Fruit fly (Drosophila melanogaster): ENCODE measurements around the gene CG5953.

Gene CG5953

DNA sequence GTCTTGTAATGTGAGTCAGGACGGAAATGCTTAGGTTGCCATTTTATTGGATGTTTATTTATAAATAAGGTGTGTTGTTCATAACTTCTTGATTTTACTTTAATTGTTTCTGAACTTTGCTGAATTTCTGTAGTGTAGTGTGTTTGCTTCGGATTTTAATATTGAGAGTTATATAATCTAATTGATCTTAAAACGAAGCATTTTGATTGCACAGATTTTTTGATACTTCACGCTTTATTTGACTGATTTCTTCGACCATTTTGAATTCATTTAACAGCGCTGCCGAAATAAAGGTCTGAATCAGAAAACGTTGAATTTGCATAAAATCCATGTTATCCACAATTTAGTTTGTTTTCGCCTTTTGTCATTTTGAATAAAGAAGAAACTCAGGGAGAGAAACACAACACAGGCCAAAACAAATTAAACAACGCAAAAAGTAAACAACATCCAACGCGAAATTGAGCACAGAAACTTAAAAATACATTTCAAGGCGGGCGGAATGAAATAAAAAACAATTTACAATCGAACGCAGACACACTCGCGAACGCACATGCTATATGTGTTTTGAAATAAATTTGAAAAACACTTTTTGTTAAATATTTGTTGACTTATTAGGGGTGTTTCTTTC is 1.1 kb downstream of the CG5953 start (continued):
- TF ChIP-seq CG13287 (GFP tag; IDR thresholded peaks at IDR 0.05; ENCODE audit: partially characterized antibody) = no peak
- TF ChIP-seq CG11085 (GFP tag; IDR thresholded peaks at IDR 0.05) = no peak
- TF ChIP-seq cad (GFP tag; optimal IDR thresholded peaks at IDR 0.05) = no peak
- TF ChIP-seq CG10209 (GFP tag; optimal IDR thresholded peaks at IDR 0.05) = peak; percentile 1
- TF ChIP-seq Lim3 (GFP tag; IDR thresholded peaks at IDR 0.05) = no peak
- TF ChIP-seq CG12769 (tag; optimal IDR thresholded peaks at IDR 0.05) = peak; percentile 28
- TF ChIP-seq MESR4 (GFP tag; optimal IDR thresholded peaks at IDR 0.05) = no peak
- TF ChIP-seq pfk (GFP tag; optimal IDR thresholded peaks at IDR 0.05) = no peak
- TF ChIP-seq sob (GFP tag; IDR thresholded peaks at IDR 0.05) = peak; percentile 26; the same call in 1 of the 2 replicates
- TF ChIP-seq Bdp1 (GFP tag; optimal IDR thresholded peaks at IDR 0.05) = no peak
- TF ChIP-seq CG1233 (GFP tag; optimal IDR thresholded peaks at IDR 0.05) = no peak
- no peak for TF ChIP-seq Doc3 (GFP tag; IDR thresholded peaks at IDR 0.05; ENCODE audit: partially characterized antibody)
- TF ChIP-seq dmrt11E (tag; optimal IDR thresholded peaks at IDR 0.05) = no peak
- TF ChIP-seq Atf-2 (GFP tag; optimal IDR thresholded peaks at IDR 0.05) = no peak
- TF ChIP-seq emc (GFP tag; optimal IDR thresholded peaks at IDR 0.05) = no peak
- TF ChIP-seq CG11504 (tag; optimal IDR thresholded peaks at IDR 0.05) = peak; percentile 9
- TF ChIP-seq unpg (GFP tag; optimal IDR thresholded peaks at IDR 0.05) = peak; percentile 32
- TF ChIP-seq CG10979 (tag; optimal IDR thresholded peaks at IDR 0.05) = no peak
- no peak for TF ChIP-seq wdn (GFP tag; IDR thresholded peaks at IDR 0.05)
- no peak for TF ChIP-seq Antp (GFP tag; optimal IDR thresholded peaks at IDR 0.05)
- TF ChIP-seq CG10366 (GFP tag; IDR thresholded peaks at IDR 0.05) = no peak
- TF ChIP-seq Scr (GFP tag; IDR thresholded peaks at IDR 0.05; ENCODE audit: partially characterized antibody) = no peak
- TF ChIP-seq Atf6 (GFP tag; IDR thresholded peaks at IDR 0.05) = no peak
- no peak for TF ChIP-seq tio (GFP tag; optimal IDR thresholded peaks at IDR 0.05)
- TF ChIP-seq Sry-δ (GFP tag; optimal IDR thresholded peaks at IDR 0.05) = no peak
- TF ChIP-seq dmrt99B (tag; optimal IDR thresholded peaks at IDR 0.05) = peak; percentile 27
- TF ChIP-seq Ets65A (GFP tag) = no peak
- no peak for TF ChIP-seq otp (GFP tag; IDR thresholded peaks at IDR 0.05)
- peak; percentile 83 for TF ChIP-seq sens (GFP tag)
- TF ChIP-seq CG15269 (tag; optimal IDR thresholded peaks at IDR 0.05) = peak; percentile 10
- peak; percentile 18 for TF ChIP-seq tap (tag; optimal IDR thresholded peaks at IDR 0.05)
- TF ChIP-seq sd (tag; optimal IDR thresholded peaks at IDR 0.05) = peak; percentile 21
- TF ChIP-seq so (GFP tag; IDR thresholded peaks at IDR 0.05) = no peak
- no peak for TF ChIP-seq gce (GFP tag; IDR thresholded peaks at IDR 0.05)
- TF ChIP-seq z (GFP tag; IDR thresholded peaks at IDR 0.05) = no peak
- TF ChIP-seq CoRest (tag; optimal IDR thresholded peaks at IDR 0.05) = no peak
- TF ChIP-seq gfzf (GFP tag; optimal IDR thresholded peaks at IDR 0.05) = no peak
- TF ChIP-seq ATbp (GFP tag; optimal IDR thresholded peaks at IDR 0.05) = peak; percentile 45
- TF ChIP-seq CG30403 (GFP tag; optimal IDR thresholded peaks at IDR 0.05) = no peak
- peak; percentile 2 for TF ChIP-seq MTF-1 (GFP tag; optimal IDR thresholded peaks at IDR 0.05; ENCODE audit: borderline replicate concordance)
- no peak for TF ChIP-seq mam (GFP tag; optimal IDR thresholded peaks at IDR 0.05)
- TF ChIP-seq CG2199 (GFP tag; IDR thresholded peaks at IDR 0.05) = peak; percentile 77; the same call in 2 of the 3 replicates
- TF ChIP-seq dysf (GFP tag; IDR thresholded peaks at IDR 0.05) = no peak
- no peak for TF ChIP-seq CG4820 (GFP tag; optimal IDR thresholded peaks at IDR 0.05)
- TF ChIP-seq CG11696 (GFP tag; IDR thresholded peaks at IDR 0.05) = 0 out of 2 replicates have a peak, but pooled peaks have one; percentile 22
- TF ChIP-seq cg (GFP tag; optimal IDR thresholded peaks at IDR 0.05) = no peak
- TF ChIP-seq Fer3 (tag; optimal IDR thresholded peaks at IDR 0.05) = no peak
- no peak for TF ChIP-seq zen (tag; optimal IDR thresholded peaks at IDR 0.05)
- TF ChIP-seq gro (GFP tag; optimal IDR thresholded peaks at IDR 0.05) = peak; percentile 1
- TF ChIP-seq CG17612 (GFP tag; IDR thresholded peaks at IDR 0.05) = no peak
- TF ChIP-seq hth (optimal IDR thresholded peaks at IDR 0.05) = no peak
